Worm (Caenorhabditis elegans) whole organism, L4 larva: ENCODE measurements around the gene H01G02.4.

Source experiments
- F26F4.8 ChIP-seq: fragments of 200-800 bp; sonication (Bioruptor generic); conservative IDR thresholded peaks from 2 replicates; pipeline ENCODE4 v1.3.6; 2022; ENCODE audit warnings: missing genetic modification characterization, missing compliant biosample characterization
- F44E2.7 ChIP-seq: fragments of 200-800 bp; sonication (Bioruptor generic); IDR thresholded peaks from 2 replicates; pipeline ENCODE4 v2.1.2; 2022; ENCODE audit warnings: missing genetic modification characterization, missing compliant biosample characterization
- T26A8.4 ChIP-seq: fragments of 200-800 bp; sonication (Bioruptor generic); IDR thresholded peaks from 2 replicates; pipeline ENCODE4 v1.3.6; 2022; ENCODE audit warnings: missing genetic modification characterization, missing compliant biosample characterization
- Y105C5A.15 ChIP-seq: fragments of 200-800 bp; sonication (Bioruptor generic); IDR thresholded peaks from 2 replicates; pipeline ENCODE4 v1.3.6; 2022; ENCODE audit warnings: missing genetic modification characterization, missing compliant biosample characterization
- Y48G9A.11 ChIP-seq: fragments of 200-800 bp; sonication (Bioruptor generic); IDR thresholded peaks from 2 replicates; pipeline ENCODE4 v1.3.6; 2022; ENCODE audit warnings: missing genetic modification reagents, missing genetic modification characterization, missing compliant biosample characterization
- ZK337.2 ChIP-seq: fragments of 200-800 bp; sonication (Bioruptor generic); IDR thresholded peaks from 2 replicates; pipeline ENCODE4 v1.3.6; 2022; ENCODE audit warnings: missing genetic modification reagents, missing genetic modification characterization, missing compliant biosample characterization
- aha-1 ChIP-seq: fragments of 150-350 bp; peaks from one replicate; lab custom pipeline; 2014; ENCODE audit warnings: missing biosample characterization, missing genetic modification characterization
- attf-4 ChIP-seq: sonication (generic microtip); optimal IDR thresholded peaks from 3 replicates; lab custom pipeline; 2017; ENCODE audit warnings: missing biosample characterization, missing genetic modification characterization
- cey-2 ChIP-seq: sonication (generic microtip); optimal IDR thresholded peaks from 3 replicates; lab custom pipeline; 2017; ENCODE audit warnings: missing genetic modification characterization, mild to moderate bottlenecking, missing compliant biosample characterization, antibody characterized with exemption, borderline replicate concordance; ENCODE audit not compliant: insufficient read depth
- daf-16 ChIP-seq, 3 experiments: sonication (generic microtip); optimal IDR thresholded peaks; 2 replicates each; lab custom pipeline; 2016 to 2017; ENCODE audit warnings: missing genetic modification characterization in 3 of 3, missing genetic modification reagents in 3 of 3, mild to moderate bottlenecking in 2 of 3, missing compliant biosample characterization in 2 of 3, missing biosample characterization in 1 of 3, moderate library complexity in 1 of 3
- dmd-6 ChIP-seq: fragments of 200-800 bp; sonication (Bioruptor generic); IDR thresholded peaks from 2 replicates; pipeline ENCODE4 v1.3.6; 2022; ENCODE audit warnings: missing genetic modification reagents, missing genetic modification characterization, missing compliant biosample characterization
- dpl-1 ChIP-seq: fragments of 150-350 bp; optimal IDR thresholded peaks from 2 replicates; lab custom pipeline; 2014; ENCODE audit warnings: missing biosample characterization, missing genetic modification reagents, missing genetic modification characterization
- duxl-1 ChIP-seq: sonication (generic microtip); optimal IDR thresholded peaks from 2 replicates; lab custom pipeline; 2016; ENCODE audit warnings: mild to moderate bottlenecking, missing genetic modification characterization, moderate library complexity, missing compliant biosample characterization; ENCODE audit not compliant: poor library complexity
- egl-43 ChIP-seq: fragments of 200-800 bp; sonication (Bioruptor generic); IDR thresholded peaks from 2 replicates; pipeline ENCODE4 v1.3.6; 2022; ENCODE audit warnings: missing genetic modification reagents, missing genetic modification characterization, missing compliant biosample characterization
- fkh-10 ChIP-seq: fragments of 150-350 bp; optimal IDR thresholded peaks from 2 replicates; lab custom pipeline; 2014; ENCODE audit warnings: missing biosample characterization, missing genetic modification reagents, missing genetic modification characterization
- fos-1 ChIP-seq: fragments of 150-350 bp; optimal IDR thresholded peaks from 2 replicates; lab custom pipeline; 2014; ENCODE audit warnings: missing biosample characterization, missing genetic modification characterization
- hlh-30 ChIP-seq: sonication (generic microtip); optimal IDR thresholded peaks from 2 replicates; lab custom pipeline; 2017; ENCODE audit warnings: antibody characterized with exemption, mild to moderate bottlenecking, missing genetic modification characterization, missing compliant biosample characterization; ENCODE audit not compliant: insufficient read depth
- lin-38 ChIP-seq: fragments of 200-800 bp; sonication (Bioruptor generic); IDR thresholded peaks from 2 replicates; pipeline ENCODE4 v1.3.6; 2022; ENCODE audit warnings: missing genetic modification reagents, missing genetic modification characterization, missing compliant biosample characterization
- lir-3 ChIP-seq: sonication (generic microtip); optimal IDR thresholded peaks from 2 replicates; lab custom pipeline; 2016; ENCODE audit warnings: mild to moderate bottlenecking, missing genetic modification characterization, missing compliant biosample characterization
- lsy-2 ChIP-seq, 2 experiments: fragments of 150-350 bp in 1 of 2; sonication (generic microtip) in 1 of 2; optimal IDR thresholded peaks; 2 replicates each; lab custom pipeline; 2014 to 2017; ENCODE audit warnings: missing biosample characterization in 2 of 2, missing genetic modification characterization in 2 of 2
- mdt-29 ChIP-seq: fragments of 200-800 bp; sonication (Bioruptor generic); IDR thresholded peaks from 2 replicates; pipeline ENCODE4 v1.3.6; 2022; ENCODE audit warnings: missing genetic modification reagents, missing genetic modification characterization, missing compliant biosample characterization
- mep-1 ChIP-seq: fragments of 150-350 bp; sonication (generic microtip); optimal IDR thresholded peaks from 3 replicates; lab custom pipeline; 2014; ENCODE audit warnings: missing biosample characterization, missing genetic modification characterization
- mes-2 ChIP-seq: sonication (generic microtip); optimal IDR thresholded peaks from 2 replicates; lab custom pipeline; 2016; ENCODE audit warnings: missing genotype, mild to moderate bottlenecking, missing genetic modification characterization, missing compliant biosample characterization; ENCODE audit not compliant: poor library complexity, severe bottlenecking
- mxl-3 ChIP-seq: fragments of 200-800 bp; sonication (Bioruptor generic); optimal IDR thresholded peaks from 2 replicates; lab custom pipeline; 2018; ENCODE audit warnings: mild to moderate bottlenecking, missing genetic modification characterization, missing compliant biosample characterization
- nhr-102 ChIP-seq: sonication (generic microtip); optimal IDR thresholded peaks from 2 replicates; lab custom pipeline; 2016; ENCODE audit warnings: mild to moderate bottlenecking, missing genetic modification characterization, moderate library complexity, missing compliant biosample characterization
- nhr-237 ChIP-seq: sonication (generic microtip); optimal IDR thresholded peaks from 2 replicates; lab custom pipeline; 2017; ENCODE audit warnings: missing biosample characterization, missing genetic modification characterization
- nhr-41 ChIP-seq: fragments of 200-800 bp; sonication (Bioruptor generic); IDR thresholded peaks from 2 replicates; pipeline ENCODE4 v1.3.6; 2022; ENCODE audit warnings: missing genetic modification reagents, missing genetic modification characterization, missing compliant biosample characterization
- nhr-6 ChIP-seq: fragments of 150-350 bp; optimal IDR thresholded peaks from 2 replicates; lab custom pipeline; 2014; ENCODE audit warnings: missing biosample characterization, missing genetic modification characterization
- nhr-77 ChIP-seq: fragments of 150-350 bp; optimal IDR thresholded peaks from 2 replicates; lab custom pipeline; 2014; ENCODE audit warnings: missing biosample characterization, missing genetic modification characterization
- sdz-12 ChIP-seq: fragments of 200-800 bp; sonication (Bioruptor generic); optimal IDR thresholded peaks from 2 replicates; lab custom pipeline; 2018; ENCODE audit warnings: mild to moderate bottlenecking, missing genetic modification characterization, missing compliant biosample characterization
- set-16 ChIP-seq: fragments of 200-800 bp; sonication (Bioruptor generic); IDR thresholded peaks from 2 replicates; pipeline ENCODE4 v1.3.6; 2022; ENCODE audit warnings: missing genetic modification reagents, missing genetic modification characterization, missing compliant biosample characterization
- snpc-1.2 ChIP-seq: fragments of 200-800 bp; sonication (Bioruptor generic); IDR thresholded peaks from 2 replicates; pipeline ENCODE4 v1.3.6; 2022; ENCODE audit warnings: missing genetic modification reagents, missing genetic modification characterization, missing compliant biosample characterization
- unc-130 ChIP-seq: sonication (generic microtip); optimal IDR thresholded peaks from 2 replicates; lab custom pipeline; 2016; ENCODE audit warnings: missing genetic modification reagents, missing genetic modification characterization, missing compliant biosample characterization
- zag-1 ChIP-seq: fragments of 150-350 bp; optimal IDR thresholded peaks from 2 replicates; lab custom pipeline; 2014; ENCODE audit warnings: missing biosample characterization, missing genetic modification characterization
- ztf-7 ChIP-seq: fragments of 150-350 bp; optimal IDR thresholded peaks from 2 replicates; lab custom pipeline; 2014; ENCODE audit warnings: missing biosample characterization, missing genetic modification characterization

The H01G02.4 gene

ce11 chrIV:11842121-11842520 lies 39.2 kb upstream of the H01G02.4 start, which contains the start of gene F38H4.3:
F38H4.3 (plus strand) TSS chrIV:11842421.
- TF ChIP-seq cey-2 (tag; lab: Kevin White, UChicago) (no peak), nhr-41 (no peak), lin-38 (GFP tag; lab: Robert Waterston, UW) (no peak), mxl-3 (no peak), mep-1 (tag; lab: Kevin White, UChicago) (no peak), set-16 (GFP tag; lab: Robert Waterston, UW) (no peak)

ce11 chrIV:11838657-11839056 lies 35.7 kb upstream of the H01G02.4 start, which contains the start of gene fbxb-3:
fbxb-3 (plus strand) TSS chrIV:11838957.
- TF ChIP-seq egl-43 (GFP tag; lab: Robert Waterston, UW) (no peak), attf-4 (no peak), nhr-77 (tag; lab: Kevin White, UChicago) (no peak), nhr-237 (tag; lab: Kevin White, UChicago) (no peak), mdt-29 (no peak), T26A8.4 (GFP tag; lab: Robert Waterston, UW) (no peak), sdz-12 (no peak), mxl-3 (no peak), duxl-1 (no peak), Y48G9A.11 (GFP tag; lab: Robert Waterston, UW) (no peak), mes-2 (tag; lab: Kevin White, UChicago) (no peak), F44E2.7 (GFP tag; lab: Robert Waterston, UW) (no peak), set-16 (GFP tag; lab: Robert Waterston, UW) (no peak), fkh-10 (GFP tag; lab: Kevin White, UChicago) (no peak), dmd-6 (no peak)

ce11 chrIV:11833456-11833855 lies 30.5 kb upstream of the H01G02.4 start, which contains the start of gene M117.4:
M117.4 (minus strand) TSS chrIV:11833556.
- no peak for TF ChIP-seq lsy-2 (tag; optimal IDR thresholded peaks at IDR 0.05; lab: Kevin White, UChicago)
- no peak for TF ChIP-seq mdt-29

ce11 chrIV:11828012-11828411 lies 25.1 kb upstream of the H01G02.4 start, which contains the start of gene M117.6:
M117.6 (minus strand) TSS chrIV:11828112.
- TF ChIP-seq snpc-1.2 (GFP tag; lab: Robert Waterston, UW) (0 out of 2 replicates have a peak, but pooled peaks have one; percentile 16), set-16 (GFP tag; lab: Robert Waterston, UW) (peak; percentile 53; the same call in 1 of the 2 replicates)

ce11 chrIV:11822454-11822853 lies 19.5 kb upstream of the H01G02.4 start:
- TF ChIP-seq Y105C5A.15 (no peak), zag-1 (no peak), nhr-6 (tag; lab: Kevin White, UChicago) (peak; percentile 49), egl-43 (GFP tag; lab: Robert Waterston, UW) (no peak), hlh-30 (tag; lab: Kevin White, UChicago) (peak; percentile 34), T26A8.4 (GFP tag; lab: Robert Waterston, UW) (no peak), aha-1 (tag; lab: Kevin White, UChicago) (peak; percentile 33), daf-16 (GFP tag; optimal IDR thresholded peaks at IDR 0.05; lab: Kevin White, UChicago) (no peak), daf-16 (tag; optimal IDR thresholded peaks at IDR 0.05; lab: Kevin White, UChicago) (peak; percentile 22), unc-130 (GFP tag; lab: Kevin White, UChicago) (peak; percentile 45), F26F4.8 (GFP tag; lab: Robert Waterston, UW) (no peak), mes-2 (tag; lab: Kevin White, UChicago) (peak; percentile 55), ZK337.2 (GFP tag; lab: Robert Waterston, UW) (no peak), nhr-102 (tag; lab: Kevin White, UChicago) (no peak), lir-3 (tag; lab: Kevin White, UChicago) (no peak), lin-38 (GFP tag; lab: Robert Waterston, UW) (no peak; the same call in 1 of the 2 replicates), dpl-1 (peak; percentile 87), fos-1 (no peak), ztf-7 (tag; lab: Kevin White, UChicago) (no peak), lsy-2 (tag; optimal IDR thresholded peaks at IDR 0.05; lab: Kevin White, UChicago) (peak in 1 of 2 experiments; percentile 56)
